Worm (Caenorhabditis elegans) whole organism, early embryonic: ENCODE results near the gene alr-1.

Source experiments
- ama-1 ChIP-seq: fragments of 150-350 bp; optimal IDR thresholded peaks from 2 replicates; lab custom pipeline; 2014
- ceh-36 ChIP-seq: sonication (generic microtip); optimal IDR thresholded peaks from 2 replicates; lab custom pipeline; 2016; ENCODE audit warnings: missing genetic modification characterization, inconsistent platforms, missing compliant biosample characterization
- hnd-1 ChIP-seq: sonication (generic microtip); optimal IDR thresholded peaks from 2 replicates; lab custom pipeline; 2016; ENCODE audit warnings: missing genetic modification characterization, missing compliant biosample characterization
- pes-1 ChIP-seq: fragments of 200-800 bp; sonication (Bioruptor generic); IDR thresholded peaks from 2 replicates; pipeline ENCODE4 v1.3.6; 2022; ENCODE audit warnings: missing genetic modification reagents, missing genetic modification characterization, missing compliant biosample characterization
- tbx-11 ChIP-seq: fragments of 200-800 bp; sonication (Bioruptor generic); IDR thresholded peaks from 2 replicates; pipeline ENCODE4 v1.3.6; 2022; ENCODE audit warnings: missing genetic modification characterization, missing compliant biosample characterization

- no peak for TF ChIP-seq hnd-1
- TF ChIP-seq tbx-11 (GFP tag; lab: Robert Waterston, UW) = no peak
- no peak for TF ChIP-seq pes-1 (GFP tag; lab: Robert Waterston, UW)
- TF ChIP-seq ama-1 (lab: Kevin White, UChicago) = no peak
- no peak for TF ChIP-seq ceh-36 (tag; lab: Kevin White, UChicago)
Measured at ce11 chrX:11088952-11089351, 36.5 kb downstream of the alr-1 start, which contains the start of gene W04G3.11.
